Worm (Caenorhabditis elegans): ENCODE measurements around the gene M18.6.

Gene M18.6

DNA sequence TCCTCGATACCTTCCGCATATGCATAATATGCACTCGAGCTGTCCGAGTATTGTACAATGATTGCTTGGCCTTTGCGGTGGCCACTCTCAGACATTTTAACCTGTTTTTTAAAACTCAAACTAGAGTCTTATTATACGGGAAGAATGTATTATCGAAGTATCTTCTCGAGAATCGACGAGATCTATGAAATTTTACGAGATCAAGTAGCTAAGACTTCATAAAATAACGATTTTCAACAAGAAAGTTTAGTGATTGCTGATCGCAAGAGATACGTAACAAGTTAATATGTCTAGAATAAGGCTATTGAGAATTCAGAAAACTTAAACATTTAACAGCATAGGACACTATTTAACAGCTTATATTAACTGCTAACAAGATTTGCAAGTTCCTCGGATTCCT lies 22.1 kb downstream of the M18.6 start, which contains the start of gene B0001.5:
B0001.5 (minus strand) TSS at position 101 of the 400 bp plus-strand sequence.
- TF ChIP-seq snpc-4 (tag; optimal IDR thresholded peaks at IDR 0.05) (no peak), unc-30 (tag; optimal IDR thresholded peaks at IDR 0.05) (no peak), fkh-10 (GFP tag; optimal IDR thresholded peaks at IDR 0.05) (no peak), pag-3 (tag; optimal IDR thresholded peaks at IDR 0.05; ENCODE audit: borderline replicate concordance, insufficient read depth) (no peak), blmp-1 (tag; optimal IDR thresholded peaks at IDR 0.05) (no peak), Y116A8C.19 (tag; optimal IDR thresholded peaks at IDR 0.05; ENCODE audit: borderline replicate concordance) (no peak), nhr-90 (tag; optimal IDR thresholded peaks at IDR 0.05; ENCODE audit: poor library complexity) (no peak), egl-13 (tag; optimal IDR thresholded peaks at IDR 0.05) (no peak), irx-1 (tag; optimal IDR thresholded peaks at IDR 0.05) (no peak), nhr-76 (tag; optimal IDR thresholded peaks at IDR 0.05) (no peak)

DNA sequence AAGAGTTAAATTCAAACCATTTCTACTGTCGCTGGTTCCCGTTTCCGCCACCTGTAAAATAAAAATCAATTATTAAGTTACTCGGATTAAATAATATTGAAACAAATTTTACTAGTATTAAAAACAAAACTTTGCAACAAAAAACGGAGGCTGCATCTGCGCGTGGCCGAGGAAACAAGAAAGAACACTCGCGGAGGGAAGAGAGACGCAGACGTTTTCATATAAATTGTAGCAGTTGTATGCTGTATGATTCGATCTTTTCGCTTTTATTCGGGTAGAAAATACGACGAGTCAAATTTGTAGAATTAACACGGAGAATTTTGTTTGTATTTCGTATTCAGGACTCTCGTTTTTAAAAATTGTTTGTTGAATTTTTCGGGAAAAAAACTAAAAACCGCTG lies 24.6 kb downstream of the M18.6 start, which contains the start of gene B0001.3:
B0001.3 (minus strand) TSS at position 55 of the 400 bp plus-strand sequence.
- TF ChIP-seq tbx-2 (tag; optimal IDR thresholded peaks at IDR 0.05) (no peak), lin-14 (GFP tag; optimal IDR thresholded peaks at IDR 0.05) (no peak), blmp-1 (tag; optimal IDR thresholded peaks at IDR 0.05) (peak; percentile 72)

DNA sequence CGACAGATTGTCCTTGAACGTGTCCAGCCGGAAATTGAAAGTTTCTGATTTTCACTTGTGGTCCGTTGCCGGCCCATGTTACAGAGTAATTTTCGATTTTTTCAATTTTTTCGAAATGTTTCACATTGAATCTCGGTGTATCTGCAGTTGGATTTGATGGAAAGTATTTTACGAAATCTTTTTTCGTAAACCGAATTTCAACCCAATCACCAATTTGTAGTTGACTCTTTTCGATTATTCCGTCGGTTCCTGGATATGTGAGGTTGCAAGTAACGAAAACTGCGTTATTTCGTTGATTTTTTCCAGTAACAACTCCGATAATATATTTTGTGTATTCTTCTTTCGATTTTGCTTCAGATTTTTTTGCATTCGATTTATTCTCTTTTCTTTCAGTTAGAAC lies 28.5 kb downstream of the M18.6 start:
- no peak for TF ChIP-seq ceh-82 (tag; optimal IDR thresholded peaks at IDR 0.05)
- TF ChIP-seq lin-39 (tag; optimal IDR thresholded peaks at IDR 0.05), result no peak

DNA sequence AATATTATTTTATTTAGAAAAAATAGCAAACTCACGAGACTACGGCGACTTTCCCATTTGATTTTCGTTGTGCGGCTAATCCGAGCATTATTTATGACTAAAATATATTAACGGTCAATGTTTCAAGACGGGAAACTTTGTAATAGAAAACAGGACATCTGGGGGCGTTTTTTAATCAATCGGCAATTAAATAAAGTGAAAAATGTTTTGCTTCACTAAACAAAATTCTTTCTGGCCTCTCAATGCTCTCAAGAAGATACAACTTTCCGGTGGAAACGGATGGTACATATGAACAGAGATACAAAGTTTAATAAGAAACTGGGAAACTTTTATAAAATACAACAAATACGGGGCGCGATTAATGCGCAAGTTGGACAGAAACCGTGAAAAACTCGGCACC lies 29.8 kb downstream of the M18.6 start, which contains the start of gene B0001.2:
B0001.2 (minus strand) TSS at position 101 of the 400 bp plus-strand sequence.
- TF ChIP-seq pag-3 (tag; optimal IDR thresholded peaks at IDR 0.05; ENCODE audit: borderline replicate concordance, insufficient read depth) (no peak), F16B12.6 (tag; optimal IDR thresholded peaks at IDR 0.05) (no peak), alr-1 (tag; optimal IDR thresholded peaks at IDR 0.05; ENCODE audit: borderline replicate concordance) (no peak), aly-2 (tag; optimal IDR thresholded peaks at IDR 0.05) (no peak)

DNA sequence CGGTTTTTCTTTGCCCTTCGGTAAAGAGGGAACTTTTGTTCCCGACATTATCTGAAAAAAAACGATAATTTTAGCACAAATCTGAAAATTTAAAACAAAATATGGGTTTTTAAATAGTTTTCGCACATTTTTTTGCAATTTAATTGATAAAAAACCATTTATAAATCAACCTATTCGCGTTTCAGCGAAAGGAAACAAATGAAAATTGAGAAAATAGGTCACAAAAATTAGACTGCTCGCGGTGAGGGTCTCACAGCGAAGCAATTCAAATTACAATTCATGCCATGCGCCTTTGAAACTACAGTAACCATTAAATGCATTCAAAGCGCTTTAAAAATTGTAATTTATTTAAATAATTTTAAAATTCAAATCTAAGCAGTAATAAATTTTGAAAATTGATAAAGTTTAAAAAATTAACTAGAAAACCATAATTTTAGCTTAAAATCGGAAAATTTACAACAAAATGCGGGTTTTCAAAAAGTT lies 33.1 kb downstream of the M18.6 start, which contains the start of gene B0001.7:
B0001.7 (minus strand) TSS at position 51 of the 483 bp plus-strand sequence.
- TF ChIP-seq nhr-77 (tag; optimal IDR thresholded peaks at IDR 0.05) (no peak), ces-1 (GFP tag; optimal IDR thresholded peaks at IDR 0.05) (no peak), sox-4 (tag; optimal IDR thresholded peaks at IDR 0.05) (no peak), nhr-84 (tag; optimal IDR thresholded peaks at IDR 0.05) (no peak), C34B4.2 (tag; optimal IDR thresholded peaks at IDR 0.05) (no peak), efl-3 (GFP tag; optimal IDR thresholded peaks at IDR 0.05) (no peak)

DNA sequence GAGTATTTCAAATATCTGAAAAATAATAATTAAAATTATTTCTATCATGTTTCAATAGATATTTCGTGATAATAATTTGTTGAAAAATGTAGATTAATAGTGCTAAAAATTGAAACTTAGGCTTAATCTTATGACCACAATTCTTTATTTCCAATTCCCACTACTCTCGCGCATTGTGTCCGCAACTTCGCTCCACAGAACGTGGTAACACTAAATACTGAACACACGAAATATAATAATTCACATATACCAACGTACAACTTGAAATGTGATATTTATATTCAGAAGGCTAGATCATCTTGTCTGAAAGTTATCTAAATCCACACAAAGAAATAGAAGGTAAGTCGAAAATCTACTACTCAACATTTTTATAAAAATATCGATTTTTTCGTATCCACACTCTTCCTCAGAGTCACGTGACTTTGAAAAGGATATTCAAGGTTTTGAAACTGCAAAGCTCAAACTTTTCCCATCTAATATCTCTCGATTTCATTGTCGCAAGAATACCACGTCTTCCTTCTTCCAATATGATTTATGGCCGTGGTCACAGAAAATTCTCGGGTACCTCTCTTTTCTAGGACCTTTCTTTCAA lies 35.6 kb downstream of the M18.6 start, which contains the start of gene eri-12:
eri-12 (plus strand) TSS at position 197 of the 592 bp plus-strand sequence.
- peak in 2 of 3 experiments; percentile 44 to 71 for TF ChIP-seq dpl-1 (GFP tag; optimal IDR thresholded peaks at IDR 0.05)
- TF ChIP-seq ceh-90 (tag; optimal IDR thresholded peaks at IDR 0.05), result no peak
- peak; percentile 2 for TF ChIP-seq blmp-1 (tag; optimal IDR thresholded peaks at IDR 0.05)
- TF ChIP-seq lsy-2 (tag; optimal IDR thresholded peaks at IDR 0.05), result peak in 1 of 2 experiments; percentile 15
- TF ChIP-seq mep-1 (tag; optimal IDR thresholded peaks at IDR 0.05), result peak; percentile 30
- no peak for TF ChIP-seq unc-62 (GFP tag; optimal IDR thresholded peaks at IDR 0.05)
- peak in 1 of 2 experiments; percentile 78 for TF ChIP-seq lin-35 (GFP tag; optimal IDR thresholded peaks at IDR 0.05)
- TF ChIP-seq efl-1 (optimal IDR thresholded peaks at IDR 0.05), result peak in 1 of 2 experiments; percentile 56
- peak; percentile 44 to 89 for TF ChIP-seq efl-1 (GFP tag; optimal IDR thresholded peaks at IDR 0.05 in 1 of 2)

Data from whole organism, L1 larva.